Worm (Caenorhabditis elegans) whole organism, young adult: ENCODE results near the gene cnnm-3.

ENCODE experiments used
- B0035.1 ChIP-seq: sonication (generic microtip); optimal IDR thresholded peaks from 2 replicates; lab custom pipeline; 2016; ENCODE audit warnings: missing genetic modification characterization, mild to moderate bottlenecking, missing compliant biosample characterization, missing genotype, missing genetic modification reagents
- C06A6.2 ChIP-seq: fragments of 200-800 bp; sonication (Bioruptor generic); conservative IDR thresholded peaks from 2 replicates; pipeline ENCODE4 v1.3.6; 2022; ENCODE audit warnings: missing genetic modification characterization, missing compliant biosample characterization
- F10E7.11 ChIP-seq: sonication (generic microtip); optimal IDR thresholded peaks from 2 replicates; lab custom pipeline; 2017; ENCODE audit warnings: mild to moderate bottlenecking, missing genetic modification characterization, moderate library complexity, missing compliant biosample characterization
- F22D6.2 ChIP-seq: sonication (generic microtip); optimal IDR thresholded peaks from 2 replicates; lab custom pipeline; 2016; ENCODE audit warnings: mild to moderate bottlenecking, missing genetic modification characterization, missing compliant biosample characterization
- F23B12.7 ChIP-seq: sonication (generic microtip); optimal IDR thresholded peaks from 2 replicates; lab custom pipeline; 2017; ENCODE audit warnings: missing genetic modification characterization, mild to moderate bottlenecking, missing compliant biosample characterization, antibody characterized with exemption, moderate library complexity; ENCODE audit not compliant: insufficient read depth
- F39B2.1 ChIP-seq: fragments of 200-800 bp; sonication (Bioruptor generic); IDR thresholded peaks from 2 replicates; pipeline ENCODE4 v1.3.6; 2022; ENCODE audit warnings: missing genetic modification reagents, missing genetic modification characterization, missing compliant biosample characterization
- K12H6.12 ChIP-seq: fragments of 200-800 bp; sonication (Bioruptor generic); optimal IDR thresholded peaks from 2 replicates; lab custom pipeline; 2018; ENCODE audit warnings: mild to moderate bottlenecking, missing genetic modification characterization, missing compliant biosample characterization
- T26A5.8 ChIP-seq: sonication (generic microtip); optimal IDR thresholded peaks from 2 replicates; lab custom pipeline; 2016; ENCODE audit warnings: missing genetic modification characterization, missing compliant biosample characterization
- Y56A3A.18 ChIP-seq: fragments of 200-800 bp; sonication (Bioruptor generic); IDR thresholded peaks from 2 replicates; pipeline ENCODE4 v1.3.6; 2022; ENCODE audit warnings: missing genetic modification reagents, missing genetic modification characterization, missing compliant biosample characterization
- Y67H2A.10 ChIP-seq: fragments of 200-800 bp; sonication (Bioruptor generic); conservative IDR thresholded peaks from 2 replicates; pipeline ENCODE4 v1.3.6; 2022; ENCODE audit warnings: missing genetic modification reagents, missing genetic modification characterization, missing compliant biosample characterization
- Y79H2A.3 ChIP-seq: fragments of 200-800 bp; sonication (Bioruptor generic); conservative IDR thresholded peaks from 2 replicates; pipeline ENCODE4 v1.3.6; 2022; ENCODE audit warnings: missing genetic modification reagents, missing genetic modification characterization, missing compliant biosample characterization
- ama-1 ChIP-seq, 3 experiments: fragments of 150-350 bp in 1 of 3; sonication (generic microtip) in 2 of 3; optimal IDR thresholded peaks; 2 replicates each; lab custom pipeline; 2014 to 2018; ENCODE audit warnings: missing biosample characterization in 2 of 3, missing genetic modification characterization in 2 of 3, missing genetic modification reagents in 2 of 3
- aptf-3 ChIP-seq: fragments of 200-800 bp; sonication (Bioruptor generic); IDR thresholded peaks from 2 replicates; pipeline ENCODE4 v1.3.6; 2022; ENCODE audit warnings: missing genetic modification characterization, missing compliant biosample characterization
- attf-3 ChIP-seq: fragments of 200-800 bp; sonication (Bioruptor generic); conservative IDR thresholded peaks from 2 replicates; pipeline ENCODE4 v1.3.6; 2022; ENCODE audit warnings: missing genetic modification reagents, missing genetic modification characterization, missing compliant biosample characterization
- cebp-1 ChIP-seq, 2 experiments: fragments of 200-800 bp in 1 of 2; sonication (Bioruptor generic) in 1 of 2; sonication (generic microtip) in 1 of 2; IDR thresholded peaks in 1 of 2; optimal IDR thresholded peaks in 1 of 2; 2 replicates each; pipeline versions ENCODE4 v1.3.6 to Lab custom; 2017 to 2022; ENCODE audit warnings: missing compliant biosample characterization in 2 of 2, missing genetic modification characterization in 2 of 2, mild to moderate bottlenecking in 1 of 2, missing genetic modification reagents in 1 of 2, moderate library complexity in 1 of 2
- ceh-27 ChIP-seq: fragments of 200-800 bp; sonication (Bioruptor generic); optimal IDR thresholded peaks from 2 replicates; lab custom pipeline; 2018; ENCODE audit warnings: mild to moderate bottlenecking, missing genetic modification characterization, moderate library complexity, missing compliant biosample characterization
- ceh-79 ChIP-seq: sonication (generic microtip); optimal IDR thresholded peaks from 2 replicates; lab custom pipeline; 2017; ENCODE audit warnings: mild to moderate bottlenecking, missing genetic modification characterization, missing compliant biosample characterization
- ceh-91 ChIP-seq: fragments of 200-800 bp; sonication (Bioruptor generic); IDR thresholded peaks from 2 replicates; pipeline ENCODE4 v1.3.6; 2022; ENCODE audit warnings: missing genetic modification reagents, missing genetic modification characterization, missing compliant biosample characterization
- chd-7 ChIP-seq: sonication (generic microtip); optimal IDR thresholded peaks from 2 replicates; lab custom pipeline; 2016; ENCODE audit warnings: mild to moderate bottlenecking, missing genetic modification characterization, moderate library complexity, missing compliant biosample characterization
- dox-1 ChIP-seq: fragments of 200-800 bp; sonication (Bioruptor generic); IDR thresholded peaks from 2 replicates; pipeline ENCODE4 v1.3.6; 2022; ENCODE audit warnings: missing genetic modification reagents, missing genetic modification characterization, missing compliant biosample characterization
- efl-1 ChIP-seq: fragments of 150-350 bp; optimal IDR thresholded peaks from 2 replicates; lab custom pipeline; 2014; ENCODE audit warnings: missing biosample characterization, missing genetic modification reagents, missing genetic modification characterization
- egl-44 ChIP-seq: fragments of 200-800 bp; sonication (Bioruptor generic); IDR thresholded peaks from 2 replicates; pipeline ENCODE4 v1.3.6; 2022; ENCODE audit warnings: missing genetic modification reagents, missing genetic modification characterization, missing compliant biosample characterization
- ets-4 ChIP-seq: fragments of 200-800 bp; sonication (Bioruptor generic); optimal IDR thresholded peaks from 2 replicates; lab custom pipeline; 2018; ENCODE audit warnings: mild to moderate bottlenecking, missing genetic modification characterization, missing compliant biosample characterization
- fkh-3 ChIP-seq: sonication (generic microtip); optimal IDR thresholded peaks from 2 replicates; lab custom pipeline; 2016; ENCODE audit warnings: mild to moderate bottlenecking, missing genetic modification characterization, missing compliant biosample characterization
- him-1 ChIP-seq: sonication (generic microtip); optimal IDR thresholded peaks from 2 replicates; lab custom pipeline; 2016; ENCODE audit warnings: missing genotype, missing genetic modification reagents, missing genetic modification characterization, missing compliant biosample characterization
- hlh-12 ChIP-seq: sonication (generic microtip); optimal IDR thresholded peaks from 2 replicates; lab custom pipeline; 2016; ENCODE audit warnings: missing genetic modification characterization, missing compliant biosample characterization
- hsf-1 ChIP-seq: fragments of 200-800 bp; sonication (Bioruptor generic); IDR thresholded peaks from 2 replicates; pipeline ENCODE4 v1.3.6; 2022; ENCODE audit warnings: missing genetic modification reagents, missing genetic modification characterization, missing compliant biosample characterization
- let-526 ChIP-seq: fragments of 200-800 bp; sonication (Bioruptor generic); IDR thresholded peaks from 2 replicates; pipeline ENCODE4 v1.3.6; 2022; ENCODE audit warnings: missing genetic modification reagents, missing genetic modification characterization, missing compliant biosample characterization
- lsl-1 ChIP-seq: fragments of 200-800 bp; sonication (Bioruptor generic); optimal IDR thresholded peaks from 2 replicates; lab custom pipeline; 2018; ENCODE audit warnings: mild to moderate bottlenecking, missing genetic modification characterization, moderate library complexity, missing compliant biosample characterization
- lsy-27 ChIP-seq: sonication (generic microtip); optimal IDR thresholded peaks from 2 replicates; lab custom pipeline; 2017; ENCODE audit warnings: missing genetic modification characterization, mild to moderate bottlenecking, missing compliant biosample characterization, antibody characterized with exemption, missing genotype, borderline replicate concordance; ENCODE audit not compliant: insufficient read depth
- madf-3 ChIP-seq: fragments of 200-800 bp; sonication (Bioruptor generic); IDR thresholded peaks from 2 replicates; pipeline ENCODE4 v1.3.6; 2022; ENCODE audit warnings: missing genetic modification reagents, missing genetic modification characterization, missing compliant biosample characterization
- madf-6 ChIP-seq: fragments of 200-800 bp; sonication (Bioruptor generic); IDR thresholded peaks from 2 replicates; pipeline ENCODE4 v1.3.6; 2022; ENCODE audit warnings: missing genetic modification reagents, missing genetic modification characterization, missing compliant biosample characterization
- mxl-1 ChIP-seq: sonication (generic microtip); optimal IDR thresholded peaks from 2 replicates; lab custom pipeline; 2016; ENCODE audit warnings: missing genetic modification characterization, missing compliant biosample characterization
- nfya-1 ChIP-seq: sonication (generic microtip); optimal IDR thresholded peaks from 2 replicates; lab custom pipeline; 2017; ENCODE audit warnings: antibody characterized with exemption, missing compliant biosample characterization, missing genetic modification characterization, borderline replicate concordance; ENCODE audit not compliant: insufficient read depth
- nhr-27 ChIP-seq: fragments of 200-800 bp; sonication (Bioruptor generic); optimal IDR thresholded peaks from 2 replicates; lab custom pipeline; 2018; ENCODE audit warnings: mild to moderate bottlenecking, missing genetic modification characterization, moderate library complexity, missing compliant biosample characterization
- nhr-80 ChIP-seq: sonication (generic microtip); optimal IDR thresholded peaks from 2 replicates; lab custom pipeline; 2016; ENCODE audit warnings: missing genetic modification characterization, missing compliant biosample characterization
- rcor-1 ChIP-seq: fragments of 200-800 bp; sonication (Bioruptor generic); IDR thresholded peaks from 2 replicates; pipeline ENCODE4 v1.3.6; 2022; ENCODE audit warnings: missing genetic modification reagents, missing genetic modification characterization, missing compliant biosample characterization
- rec-8 ChIP-seq, 2 experiments: sonication (generic microtip); optimal IDR thresholded peaks; 2 replicates each; lab custom pipeline; 2016; ENCODE audit warnings: mild to moderate bottlenecking in 2 of 2, missing genetic modification characterization in 2 of 2, missing genetic modification reagents in 2 of 2, missing genotype in 2 of 2, missing biosample characterization in 1 of 2, missing compliant biosample characterization in 1 of 2, moderate library complexity in 1 of 2
- sea-2 ChIP-seq: fragments of 200-800 bp; sonication (Bioruptor generic); IDR thresholded peaks from 2 replicates; pipeline ENCODE4 v1.3.6; 2022; ENCODE audit warnings: missing genetic modification characterization, missing compliant biosample characterization
- sptf-2 ChIP-seq: fragments of 200-800 bp; sonication (Bioruptor generic); optimal IDR thresholded peaks from 2 replicates; lab custom pipeline; 2018; ENCODE audit warnings: mild to moderate bottlenecking, missing genetic modification characterization, missing compliant biosample characterization
- zfh-2 ChIP-seq: fragments of 200-800 bp; sonication (Bioruptor generic); conservative IDR thresholded peaks from 2 replicates; pipeline ENCODE4 v1.3.6; 2022; ENCODE audit warnings: missing genetic modification reagents, missing genetic modification characterization, missing compliant biosample characterization
- ztf-22 ChIP-seq: fragments of 200-800 bp; sonication (Bioruptor generic); optimal IDR thresholded peaks from 2 replicates; lab custom pipeline; 2018; ENCODE audit warnings: mild to moderate bottlenecking, missing genetic modification characterization, moderate library complexity, missing compliant biosample characterization

The cnnm-3 gene

ce11 chrX:3047224-3047623 lies 1.6 kb upstream of the cnnm-3 start:
- TF ChIP-seq hsf-1 (GFP tag; lab: Robert Waterston, UW) (no peak), nhr-80 (peak; percentile 53), ceh-91 (GFP tag; lab: Robert Waterston, UW) (no peak), dox-1 (GFP tag; lab: Robert Waterston, UW) (0 out of 2 replicates have a peak, but pooled peaks have one; percentile 30)

ce11 chrX:3040609-3041008 lies 5.0 kb downstream of the cnnm-3 start:
- TF ChIP-seq zfh-2 (GFP tag; lab: Robert Waterston, UW) (peak; percentile 94), cebp-1 (GFP tag; IDR thresholded peaks at IDR 0.05; lab: Robert Waterston, UW) (no peak), cebp-1 (tag; optimal IDR thresholded peaks at IDR 0.05; lab: Kevin White, UChicago) (peak; percentile 20), hlh-12 (tag; lab: Kevin White, UChicago) (no peak), Y67H2A.10 (no peak)
- TF ChIP-seq, all 124 proteins: peak for 2

ce11 chrX:3040021-3040420 lies 5.6 kb downstream of the cnnm-3 start:
- TF ChIP-seq dox-1 (GFP tag; lab: Robert Waterston, UW) (no peak), egl-44 (GFP tag; lab: Robert Waterston, UW) (no peak), K12H6.12 (tag; lab: Kevin White, UChicago) (no peak), mxl-1 (tag; lab: Kevin White, UChicago) (no peak), Y56A3A.18 (GFP tag; lab: Robert Waterston, UW) (no peak), sptf-2 (GFP tag; lab: Kevin White, UChicago) (no peak), let-526 (GFP tag; lab: Robert Waterston, UW) (no peak), ets-4 (GFP tag; lab: Kevin White, UChicago) (no peak), fkh-3 (no peak), Y79H2A.3 (no peak), him-1 (tag; lab: Kevin White, UChicago) (no peak), rcor-1 (no peak), ceh-79 (no peak), madf-3 (GFP tag; lab: Robert Waterston, UW) (no peak)

ce11 chrX:3035972-3036379 lies 9.7 kb downstream of the cnnm-3 start:
- TF ChIP-seq F39B2.1 (GFP tag; lab: Robert Waterston, UW) = 0 out of 2 replicates have a peak, but pooled peaks have one; percentile 13
- peak; percentile 90 for TF ChIP-seq ceh-27 (GFP tag; lab: Kevin White, UChicago)
- TF ChIP-seq him-1 (tag; lab: Kevin White, UChicago) = peak; percentile 100
- peak; percentile 80 for TF ChIP-seq sptf-2 (GFP tag; lab: Kevin White, UChicago)
- peak; percentile 71 for TF ChIP-seq attf-3 (GFP tag; lab: Robert Waterston, UW)
- TF ChIP-seq nhr-27 (tag; lab: Kevin White, UChicago) = peak; percentile 95
- TF ChIP-seq F10E7.11 (tag; lab: Kevin White, UChicago) = peak; percentile 91
- peak; percentile 91 for TF ChIP-seq sea-2 (GFP tag; lab: Robert Waterston, UW)
- peak; percentile 18 for TF ChIP-seq ama-1 (optimal IDR thresholded peaks at IDR 0.05; lab: Kevin White, UChicago)
- TF ChIP-seq ama-1 (GFP tag; optimal IDR thresholded peaks at IDR 0.05; lab: Kevin White, UChicago) = peak; percentile 92 to 94
- TF ChIP-seq C06A6.2 (GFP tag; lab: Robert Waterston, UW) = peak; percentile 88
- TF ChIP-seq lsl-1 (GFP tag; lab: Kevin White, UChicago) = peak; percentile 43
- peak; percentile 82 for TF ChIP-seq madf-6 (GFP tag; lab: Robert Waterston, UW)
- peak; percentile 95 to 96 for TF ChIP-seq rec-8 (tag; optimal IDR thresholded peaks at IDR 0.05; lab: Kevin White, UChicago)
- TF ChIP-seq rcor-1 = peak; percentile 95
- TF ChIP-seq ztf-22 = peak; percentile 87
- TF ChIP-seq efl-1 (GFP tag; lab: Kevin White, UChicago) = no peak
- peak; percentile 75 for TF ChIP-seq F22D6.2 (tag; lab: Kevin White, UChicago)
- peak; percentile 97 for TF ChIP-seq T26A5.8 (tag; lab: Kevin White, UChicago)
- TF ChIP-seq lsy-27 = peak; percentile 92
- TF ChIP-seq B0035.1 (tag; lab: Kevin White, UChicago) = peak; percentile 91
- peak; percentile 97 for TF ChIP-seq egl-44 (GFP tag; lab: Robert Waterston, UW)
- TF ChIP-seq cebp-1 (GFP tag; IDR thresholded peaks at IDR 0.05; lab: Robert Waterston, UW) = peak; percentile 84
- peak; percentile 91 for TF ChIP-seq cebp-1 (tag; optimal IDR thresholded peaks at IDR 0.05; lab: Kevin White, UChicago)
- no peak for TF ChIP-seq nfya-1 (tag; lab: Kevin White, UChicago)
- TF ChIP-seq F23B12.7 (tag; lab: Kevin White, UChicago) = peak; percentile 96
- TF ChIP-seq aptf-3 (GFP tag; lab: Robert Waterston, UW) = peak; percentile 97
- peak; percentile 96 for TF ChIP-seq chd-7
